Worm (Caenorhabditis elegans): ENCODE results near the gene K09C8.2.

Gene K09C8.2

DNA sequence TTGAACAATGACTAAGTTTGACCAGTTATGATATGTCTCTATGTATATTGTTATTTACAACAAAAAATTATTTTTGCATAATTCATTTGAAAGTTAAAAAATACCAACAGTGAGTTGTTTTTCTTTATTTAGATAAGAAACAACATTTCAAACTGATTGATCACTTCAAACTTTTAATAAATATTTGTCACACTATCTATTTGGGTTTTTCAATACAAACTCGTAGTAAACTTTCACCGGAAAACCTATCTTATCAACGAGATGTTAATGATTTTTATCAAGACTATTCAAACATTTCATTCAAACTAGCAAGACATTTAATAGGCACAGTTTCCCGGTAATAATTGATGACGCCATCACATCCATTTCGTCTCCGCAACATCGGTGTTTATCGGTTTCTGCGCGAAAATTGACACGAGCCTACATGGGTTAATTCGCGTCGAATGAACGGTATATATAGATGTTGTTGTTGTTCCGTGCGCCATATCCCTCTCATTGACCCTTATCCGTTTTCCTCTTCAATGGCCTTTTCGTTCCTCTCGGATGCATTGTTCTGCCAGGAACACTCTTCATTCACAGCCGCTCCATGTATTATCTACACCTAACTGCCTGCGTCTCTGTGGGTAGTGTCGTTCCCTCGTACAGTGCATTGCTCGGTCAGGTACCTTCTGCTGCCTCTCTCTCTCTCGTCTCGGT lies 31.1 kb downstream of the K09C8.2 start:
- TF ChIP-seq unc-62 (GFP tag; optimal IDR thresholded peaks at IDR 0.05) = no peak

DNA sequence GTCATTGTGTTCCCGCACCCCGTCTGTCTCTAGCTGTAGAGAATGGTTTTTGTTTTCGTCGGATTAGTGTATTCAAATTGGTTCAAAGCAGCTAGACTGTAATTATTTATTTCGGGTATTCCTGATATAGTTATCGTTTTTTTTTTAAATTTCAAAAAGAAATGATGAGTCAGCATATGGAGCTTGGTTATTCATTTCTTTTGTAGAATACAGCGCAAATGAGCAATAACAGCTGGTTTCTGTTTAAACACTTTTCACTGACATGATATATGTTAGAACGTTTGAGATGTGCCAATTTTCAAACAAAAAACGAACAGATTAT lies 31.6 kb downstream of the K09C8.2 start:
- no peak for TF ChIP-seq unc-62 (GFP tag; optimal IDR thresholded peaks at IDR 0.05)

DNA sequence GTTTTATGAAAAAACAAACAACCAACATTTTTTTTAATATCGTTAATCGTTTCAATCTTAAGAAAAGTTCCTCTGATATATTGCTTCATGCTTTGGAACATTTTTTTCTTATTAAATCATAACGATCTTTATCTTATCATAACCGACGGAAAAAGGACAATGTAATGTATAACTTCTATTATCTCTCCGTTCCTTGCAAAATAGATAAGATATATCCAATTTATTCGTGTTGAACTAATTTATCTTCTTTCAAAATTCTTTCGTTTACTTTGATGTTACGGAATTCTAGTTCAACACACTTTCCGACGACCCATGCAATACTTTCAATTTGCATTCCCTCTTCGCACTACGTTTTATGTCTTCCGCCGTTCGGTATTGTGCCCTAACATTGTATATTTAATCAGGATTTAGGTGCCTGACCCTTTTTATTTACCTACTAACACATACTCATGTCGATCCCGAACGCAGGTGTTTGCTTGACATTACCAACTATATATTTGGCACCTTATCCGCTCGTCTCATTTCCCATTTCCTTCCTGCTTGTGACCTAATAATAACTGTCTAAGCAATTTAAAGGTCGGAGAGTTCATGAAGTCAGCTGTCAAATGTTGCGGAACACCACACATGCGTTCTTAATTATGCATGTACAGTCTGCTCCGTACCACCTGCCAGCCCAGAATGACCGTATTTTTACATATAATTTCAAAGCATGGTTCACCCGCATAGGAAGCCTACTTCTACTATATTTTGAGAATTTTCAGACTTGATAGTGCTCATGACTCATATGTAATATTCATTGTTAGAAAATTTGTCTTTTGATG lies 32.3 kb downstream of the K09C8.2 start:
- TF ChIP-seq unc-62 (GFP tag; optimal IDR thresholded peaks at IDR 0.05) = no peak

DNA sequence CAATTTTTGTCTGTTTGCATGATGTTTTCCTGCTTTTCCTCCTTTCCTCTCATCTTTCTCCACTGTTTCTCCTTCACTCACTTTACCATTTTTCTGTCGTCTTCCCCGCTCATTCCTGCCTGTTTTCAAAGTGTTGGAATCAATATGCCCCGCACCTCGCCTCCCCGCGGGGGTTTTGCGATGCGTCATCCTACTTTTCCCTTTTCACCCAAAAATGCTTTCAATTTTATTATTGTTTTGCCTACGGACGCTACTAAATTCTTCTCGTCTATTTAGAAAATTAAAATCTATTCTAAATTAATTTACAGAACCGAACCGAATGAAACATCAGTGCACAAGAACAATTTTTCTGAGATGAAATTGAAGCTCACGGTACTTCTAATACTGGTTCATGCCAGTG lies 32.9 kb downstream of the K09C8.2 start, which contains the start of gene ver-3:
Gene ver-3, plus strand, starts transcription at position 301 of the 400 bp plus-strand sequence.
- TF ChIP-seq unc-62 (GFP tag; optimal IDR thresholded peaks at IDR 0.05) = no peak

DNA sequence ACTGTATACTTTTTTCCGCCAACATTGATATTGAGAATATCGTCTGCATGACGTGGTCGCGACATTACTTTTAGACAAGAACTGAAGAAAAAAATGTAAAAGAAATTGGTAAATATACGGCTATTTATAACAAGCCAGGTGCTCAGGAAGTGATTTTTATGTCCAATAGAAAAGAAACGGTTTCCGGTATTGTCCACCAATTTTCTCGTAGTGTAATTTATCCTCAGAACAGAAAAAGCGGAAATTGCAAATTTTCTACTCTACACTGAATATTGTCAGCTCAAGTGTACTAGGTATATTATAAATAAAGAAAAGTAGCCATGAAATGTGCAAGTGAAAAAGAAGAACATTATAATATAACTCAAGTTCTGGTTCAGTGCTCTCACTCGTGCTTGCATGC lies 39.9 kb downstream of the K09C8.2 start, which contains the start of gene F59F3.6:
Gene F59F3.6, minus strand, starts transcription at position 101 of the 400 bp plus-strand sequence.
- TF ChIP-seq unc-62 (GFP tag; optimal IDR thresholded peaks at IDR 0.05) = no peak

DNA sequence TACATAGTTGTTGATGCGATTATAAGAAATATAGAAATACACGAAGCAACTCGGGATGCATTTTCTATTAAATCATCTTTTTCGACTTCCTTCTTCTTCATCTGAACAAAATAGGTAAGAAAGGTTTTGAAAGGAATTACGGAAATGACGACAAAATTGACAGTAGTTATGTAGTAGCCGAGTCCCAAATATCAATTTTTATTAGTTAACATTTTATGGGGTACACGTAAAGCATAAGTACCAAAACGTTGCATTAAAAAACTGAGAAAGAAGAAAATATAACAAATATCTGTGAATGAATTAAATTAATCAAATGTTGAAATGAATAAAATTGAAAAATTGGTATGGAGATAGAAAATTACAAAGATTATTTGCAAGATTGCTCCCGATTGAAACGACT lies 42.5 kb downstream of the K09C8.2 start, which contains the start of gene col-177:
Gene col-177, minus strand, starts transcription at position 101 of the 400 bp plus-strand sequence.
- no peak for TF ChIP-seq unc-62 (GFP tag; optimal IDR thresholded peaks at IDR 0.05)

DNA sequence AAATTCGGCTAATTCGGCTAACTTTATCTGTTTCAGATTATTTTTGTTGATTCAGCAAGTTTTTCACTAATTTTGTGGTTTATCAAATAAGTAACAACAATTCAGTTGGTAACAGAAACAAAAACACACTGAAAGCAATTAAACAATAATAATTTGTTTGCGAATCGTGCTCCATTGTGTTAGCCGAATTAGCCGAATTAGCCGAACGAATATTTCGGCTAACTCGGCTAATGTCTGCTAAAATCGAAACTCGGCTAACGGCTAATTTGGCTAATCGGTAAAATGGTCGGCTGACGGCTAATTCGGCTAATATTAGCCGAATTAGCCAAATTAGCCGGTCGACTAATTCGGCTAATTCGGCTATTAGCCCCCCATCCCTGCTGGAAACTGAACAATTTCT lies 44.5 kb downstream of the K09C8.2 start:
- TF ChIP-seq unc-62 (GFP tag; optimal IDR thresholded peaks at IDR 0.05) = no peak

DNA sequence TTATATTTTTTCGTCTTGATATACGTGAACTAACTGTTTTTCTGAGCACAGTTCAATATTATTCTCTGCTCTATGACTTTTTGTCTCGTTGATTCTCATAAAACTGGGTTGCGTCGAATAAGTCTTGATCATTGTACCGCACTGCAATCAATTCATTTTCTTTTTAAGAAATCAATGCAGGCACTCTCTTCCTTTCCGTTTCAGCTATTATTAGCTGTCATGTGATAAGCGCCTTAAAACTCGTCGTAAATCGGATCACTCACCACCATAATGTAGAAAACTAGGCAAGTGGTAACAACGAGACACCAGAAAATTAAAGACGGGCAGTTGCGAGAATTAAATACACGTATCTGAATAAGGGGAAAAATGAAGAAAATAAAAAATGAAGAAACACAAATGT lies 48.2 kb downstream of the K09C8.2 start:
- no peak for TF ChIP-seq unc-62 (GFP tag; optimal IDR thresholded peaks at IDR 0.05)

DNA sequence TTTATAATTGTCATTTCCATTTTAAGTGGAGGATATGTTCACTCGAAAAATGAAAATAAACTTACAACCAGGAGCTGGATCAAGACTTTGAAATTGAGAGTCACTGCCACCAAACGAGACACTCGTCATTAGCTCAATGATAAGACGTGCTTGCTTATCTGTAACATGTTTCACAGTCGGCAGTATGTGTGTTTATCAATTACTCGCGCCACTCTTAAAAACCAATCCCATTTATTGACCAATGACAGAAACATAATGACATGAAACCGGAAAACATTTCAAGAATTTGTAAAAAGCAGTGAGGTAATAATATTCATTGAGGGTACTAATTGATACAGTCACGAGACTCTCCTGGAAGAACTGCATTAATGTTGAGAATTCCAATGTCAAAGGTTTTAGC lies 48.8 kb downstream of the K09C8.2 start, which contains the start of gene del-5:
Gene del-5, minus strand, starts transcription at position 130 of the 400 bp plus-strand sequence.
- TF ChIP-seq unc-62 (GFP tag; optimal IDR thresholded peaks at IDR 0.05) = no peak

DNA sequence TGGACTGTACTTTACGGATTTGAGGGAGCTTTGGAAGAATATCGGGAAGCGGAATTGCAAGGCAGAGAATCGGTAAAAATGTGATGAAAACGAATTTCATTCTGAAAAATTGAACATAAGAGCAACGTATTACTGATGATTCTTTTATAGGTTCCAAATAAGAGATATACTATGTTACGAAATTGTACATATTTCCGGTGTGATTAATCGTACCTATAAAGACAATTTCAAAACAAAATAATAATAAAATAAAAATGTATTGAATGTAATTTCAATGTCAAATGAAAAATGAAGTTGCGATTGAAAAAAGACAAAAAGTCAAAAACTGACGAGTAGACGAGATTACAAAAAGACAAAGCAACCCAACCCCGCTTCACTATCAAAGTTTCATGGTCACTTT lies 49.7 kb downstream of the K09C8.2 start, which contains the start of gene ttr-31:
Gene ttr-31, minus strand, starts transcription at position 101 of the 400 bp plus-strand sequence.
- TF ChIP-seq unc-62 (GFP tag; optimal IDR thresholded peaks at IDR 0.05) = no peak
